Fruit fly (Drosophila melanogaster) whole organism, prepupa: ENCODE measurements around the gene CG42655.

Experiments
- CG10669 ChIP-seq: fragments of 200-800 bp; sonication (Bioruptor generic); optimal IDR thresholded peaks from 3 replicates; lab custom pipeline; 2018; ENCODE audit warnings: missing biosample characterization, mild to moderate bottlenecking, missing genetic modification characterization, moderate library complexity
- CG11294 ChIP-seq: fragments of 200-800 bp; sonication (Bioruptor generic); IDR thresholded peaks from 2 replicates; pipeline ENCODE4 v1.3.6; 2022; ENCODE audit warnings: missing biosample characterization, missing genetic modification characterization
- CG15336 ChIP-seq: fragments of 200-800 bp; sonication (Bioruptor generic); IDR thresholded peaks from 2 replicates; pipeline ENCODE4 v1.3.6; 2022; ENCODE audit warnings: missing biosample characterization, missing genetic modification characterization
- CG1621 ChIP-seq: fragments of 200-800 bp; sonication (Bioruptor generic); optimal IDR thresholded peaks from 3 replicates; lab custom pipeline; 2018; ENCODE audit warnings: missing biosample characterization, mild to moderate bottlenecking, missing genetic modification characterization
- CG3032 ChIP-seq: fragments of 200-800 bp; optimal IDR thresholded peaks from 2 replicates; lab custom pipeline; 2019; ENCODE audit warnings: missing biosample characterization, mild to moderate bottlenecking, missing genetic modification characterization, moderate library complexity
- CG34406 ChIP-seq: fragments of 200-800 bp; sonication (Bioruptor generic); optimal IDR thresholded peaks from 3 replicates; lab custom pipeline; 2016; ENCODE audit warnings: missing biosample characterization, missing genetic modification characterization
- CG6163 ChIP-seq: fragments of 200-800 bp; sonication (Bioruptor generic); IDR thresholded peaks from 3 replicates; pipeline ENCODE4 v1.3.6; 2022; ENCODE audit warnings: missing biosample characterization, missing genetic modification characterization
- CG6276 ChIP-seq: fragments of 200-800 bp; sonication (Bioruptor generic); optimal IDR thresholded peaks from 2 replicates; lab custom pipeline; 2017; ENCODE audit warnings: missing biosample characterization, mild to moderate bottlenecking, missing genetic modification characterization
- CG6808 ChIP-seq: fragments of 200-800 bp; sonication (Bioruptor generic); optimal IDR thresholded peaks from 3 replicates; lab custom pipeline; 2017; ENCODE audit warnings: missing biosample characterization, missing genetic modification characterization, mild to moderate bottlenecking, moderate library complexity, missing genetic modification reagents
- CG8119 ChIP-seq: fragments of 200-800 bp; sonication (Bioruptor generic); IDR thresholded peaks from 3 replicates; pipeline ENCODE4 v1.3.6; 2022; ENCODE audit warnings: missing biosample characterization, missing genetic modification characterization
- CG8319 ChIP-seq: fragments of 200-800 bp; sonication (Bioruptor generic); optimal IDR thresholded peaks from 3 replicates; lab custom pipeline; 2016; ENCODE audit warnings: missing biosample characterization, missing genetic modification characterization
- CG8632 ChIP-seq: fragments of 200-800 bp; sonication (Bioruptor generic); optimal IDR thresholded peaks from 3 replicates; lab custom pipeline; 2016; ENCODE audit warnings: missing biosample characterization, missing genetic modification characterization
- CG9139 ChIP-seq: fragments of 200-800 bp; sonication (Bioruptor generic); optimal IDR thresholded peaks from 3 replicates; lab custom pipeline; 2017; ENCODE audit warnings: missing biosample characterization, mild to moderate bottlenecking, missing genetic modification characterization
- Eip75B ChIP-seq: fragments of 200-800 bp; sonication (Bioruptor generic); optimal IDR thresholded peaks from 3 replicates; lab custom pipeline; 2016; ENCODE audit warnings: missing biosample characterization, missing genetic modification characterization
- Ets21C ChIP-seq: fragments of 200-800 bp; sonication (Bioruptor generic); optimal IDR thresholded peaks from 3 replicates; lab custom pipeline; 2016; ENCODE audit warnings: missing biosample characterization, missing genetic modification characterization
- Gug ChIP-seq: fragments of 200-800 bp; sonication (Bioruptor generic); IDR thresholded peaks from 2 replicates; pipeline ENCODE4 v1.3.6; 2022; ENCODE audit warnings: missing biosample characterization, missing genetic modification characterization
- Hr38 ChIP-seq: sonication (Bioruptor generic); optimal IDR thresholded peaks from 2 replicates; lab custom pipeline; 2016; ENCODE audit warnings: missing biosample characterization, missing genetic modification characterization
- Hr39 ChIP-seq: fragments of 200-800 bp; sonication (Bioruptor generic); optimal IDR thresholded peaks from 2 replicates; lab custom pipeline; 2016; ENCODE audit warnings: missing biosample characterization, missing genetic modification characterization
- Hr4 ChIP-seq: fragments of 200-800 bp; sonication (Bioruptor generic); optimal IDR thresholded peaks from 3 replicates; lab custom pipeline; 2016; ENCODE audit warnings: missing biosample characterization, missing genetic modification characterization
- OdsH ChIP-seq: fragments of 200-800 bp; sonication (Bioruptor generic); optimal IDR thresholded peaks from 3 replicates; lab custom pipeline; 2016; ENCODE audit warnings: missing biosample characterization, missing genetic modification characterization
- Sox15 ChIP-seq: fragments of 200-800 bp; sonication (Bioruptor generic); optimal IDR thresholded peaks from 3 replicates; lab custom pipeline; 2016; ENCODE audit warnings: missing biosample characterization, missing genetic modification characterization
- dac ChIP-seq: fragments of 200-800 bp; sonication (Bioruptor generic); optimal IDR thresholded peaks from 2 replicates; lab custom pipeline; 2017; ENCODE audit warnings: missing biosample characterization, mild to moderate bottlenecking, missing genetic modification characterization
- dsx ChIP-seq: fragments of 200-800 bp; optimal IDR thresholded peaks from 3 replicates; lab custom pipeline; 2019; ENCODE audit warnings: missing biosample characterization, mild to moderate bottlenecking, missing genetic modification characterization, moderate library complexity; ENCODE audit not compliant: poor library complexity, severe bottlenecking
- eg ChIP-seq: fragments of 200-800 bp; sonication (Bioruptor generic); IDR thresholded peaks from 3 replicates; pipeline ENCODE4 v1.3.6; 2022; ENCODE audit warnings: missing biosample characterization, missing genetic modification characterization
- fd59A ChIP-seq: fragments of 200-800 bp; sonication (Bioruptor generic); optimal IDR thresholded peaks from 2 replicates; lab custom pipeline; 2017; ENCODE audit warnings: missing biosample characterization, mild to moderate bottlenecking, missing genetic modification characterization, missing genetic modification reagents
- fd85E ChIP-seq: fragments of 200-800 bp; sonication (Bioruptor generic); optimal IDR thresholded peaks from 3 replicates; lab custom pipeline; 2016; ENCODE audit warnings: missing biosample characterization, missing genetic modification characterization
- lz ChIP-seq: fragments of 200-800 bp; sonication (Bioruptor generic); optimal IDR thresholded peaks from 3 replicates; lab custom pipeline; 2016; ENCODE audit warnings: missing biosample characterization, missing genetic modification characterization
- net ChIP-seq: fragments of 200-800 bp; sonication (Bioruptor generic); optimal IDR thresholded peaks from 3 replicates; lab custom pipeline; 2016; ENCODE audit warnings: missing biosample characterization, missing genetic modification characterization
- spab ChIP-seq: fragments of 200-800 bp; sonication (Bioruptor generic); optimal IDR thresholded peaks from 2 replicates; lab custom pipeline; 2017; ENCODE audit warnings: missing biosample characterization, mild to moderate bottlenecking, missing genetic modification characterization, missing genetic modification reagents
- ss ChIP-seq, 2 experiments: fragments of 200-800 bp; sonication (Bioruptor generic); optimal IDR thresholded peaks; 2 replicates in 1 of 2; 3 replicates in 1 of 2; lab custom pipeline; 2017 to 2018; ENCODE audit warnings: mild to moderate bottlenecking in 2 of 2, missing biosample characterization in 2 of 2, missing genetic modification characterization in 2 of 2, moderate library complexity in 1 of 2
- svp ChIP-seq: fragments of 200-800 bp; sonication (Bioruptor generic); peaks from one replicate; lab custom pipeline; 2016; ENCODE audit warnings: missing biosample characterization, missing genetic modification characterization
- topi ChIP-seq: fragments of 200-800 bp; sonication (Bioruptor generic); optimal IDR thresholded peaks from 3 replicates; lab custom pipeline; 2016; ENCODE audit warnings: missing biosample characterization, missing genetic modification characterization

The CG42655 gene

dm6 chr3L:19961805-19962204, 8.3 kb upstream of the CG42655 start (continued):
- TF ChIP-seq CG9139 (GFP tag; lab: Kevin White, UChicago): peak; percentile 6

dm6 chr3L:19955699-19956098, 2.2 kb upstream of the CG42655 start, which contains the start of gene CG42263:
Gene CG42263 (minus strand): TSS chr3L:19955799.
- no peak for TF ChIP-seq CG34406 (GFP tag; lab: Kevin White, UChicago)
- no peak for TF ChIP-seq fd85E
- no peak for TF ChIP-seq svp (GFP tag; lab: Kevin White, UChicago)
- TF ChIP-seq Hr4 (GFP tag; lab: Kevin White, UChicago): no peak
- no peak for TF ChIP-seq CG8632 (GFP tag; lab: Kevin White, UChicago)
- TF ChIP-seq OdsH (GFP tag; lab: Kevin White, UChicago): no peak
- TF ChIP-seq CG6163 (GFP tag; lab: Robert Waterston, UW): no peak
- TF ChIP-seq Eip75B (GFP tag; lab: Kevin White, UChicago): no peak
- TF ChIP-seq CG3032 (tag; lab: Kevin White, UChicago): no peak
- TF ChIP-seq CG8119 (GFP tag; lab: Robert Waterston, UW): no peak
- no peak for TF ChIP-seq spab (GFP tag; lab: Kevin White, UChicago)
- no peak for TF ChIP-seq CG6276 (GFP tag; lab: Kevin White, UChicago)
- no peak for TF ChIP-seq CG9139 (GFP tag; lab: Kevin White, UChicago)
- TF ChIP-seq Hr38: no peak
- TF ChIP-seq CG11294: no peak
- TF ChIP-seq dac (GFP tag; lab: Kevin White, UChicago): no peak

DNA sequence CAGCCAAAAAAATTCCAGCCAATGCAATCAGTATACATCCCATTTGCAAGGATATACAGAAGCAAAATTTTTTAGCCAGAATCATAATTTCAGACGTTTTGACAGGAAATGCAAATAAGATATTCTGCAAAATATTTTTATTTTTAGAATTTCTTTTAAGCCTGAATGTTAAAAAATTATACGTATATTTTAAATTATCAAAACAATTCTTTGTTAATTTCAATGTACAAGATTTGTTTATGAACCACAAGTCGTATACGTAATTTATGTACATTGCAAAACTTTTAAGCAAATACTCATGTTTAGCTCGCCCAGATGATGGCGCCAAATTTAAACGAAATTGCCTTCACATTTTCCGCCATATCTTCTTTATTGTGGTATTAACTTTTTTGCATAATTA, 914 bp upstream of the CG42655 start, which contains the start of gene CG42654:
Gene CG42654 (minus strand): TSS at position 101 of the 400 bp plus-strand sequence.
- no peak for TF ChIP-seq dsx

DNA sequence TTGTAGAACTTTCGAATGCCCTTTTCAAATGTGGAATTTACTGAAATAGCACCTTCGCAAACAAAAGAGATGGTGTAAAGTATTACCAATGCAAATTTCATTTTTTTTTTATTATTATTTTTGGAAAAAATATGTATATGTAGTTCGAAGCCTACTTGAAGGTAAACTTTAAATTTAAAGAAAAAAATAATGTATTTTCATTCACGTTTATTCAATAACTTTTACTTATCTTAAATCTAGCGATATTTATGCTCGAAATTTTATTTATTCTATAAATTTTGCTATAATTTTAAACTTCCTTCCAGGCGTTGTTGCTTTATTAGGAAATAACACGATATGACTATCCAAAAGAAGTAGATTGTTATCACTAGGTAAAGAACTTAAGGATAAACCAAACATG, 822 bp downstream of the CG42655 start, which contains the start of gene CG33710:
Gene CG33710 (minus strand): TSS at position 101 of the 400 bp plus-strand sequence.
- TF ChIP-seq net (GFP tag; lab: Kevin White, UChicago): no peak
- TF ChIP-seq Sox15 (GFP tag; lab: Kevin White, UChicago): no peak
- TF ChIP-seq CG8319: no peak
- no peak for TF ChIP-seq topi (GFP tag; lab: Kevin White, UChicago)
- TF ChIP-seq CG10669 (GFP tag; lab: Kevin White, UChicago): no peak
- no peak for TF ChIP-seq dsx
- no peak for TF ChIP-seq CG15336 (GFP tag; lab: Robert Waterston, UW)
- TF ChIP-seq eg (GFP tag; lab: Robert Waterston, UW): no peak
- no peak for TF ChIP-seq CG11294
- TF ChIP-seq CG6163 (GFP tag; lab: Robert Waterston, UW): no peak
- no peak for TF ChIP-seq lz
- no peak for TF ChIP-seq fd85E

- no peak for TF ChIP-seq CG8632 (GFP tag; lab: Kevin White, UChicago)
- no peak for TF ChIP-seq ss (GFP tag; optimal IDR thresholded peaks at IDR 0.05; lab: Kevin White, UChicago)
- no peak for TF ChIP-seq Gug
- no peak for TF ChIP-seq CG6808 (GFP tag; lab: Kevin White, UChicago)
- no peak for TF ChIP-seq Ets21C (GFP tag; lab: Kevin White, UChicago)
- TF ChIP-seq Hr39 (GFP tag; lab: Kevin White, UChicago): no peak
- TF ChIP-seq dac (GFP tag; lab: Kevin White, UChicago): no peak
- TF ChIP-seq eg (GFP tag; lab: Robert Waterston, UW): no peak
- no peak for TF ChIP-seq CG6163 (GFP tag; lab: Robert Waterston, UW)
- no peak for TF ChIP-seq CG8319
- TF ChIP-seq svp (GFP tag; lab: Kevin White, UChicago): no peak
- no peak for TF ChIP-seq CG1621 (tag; lab: Kevin White, UChicago)
- TF ChIP-seq fd59A (GFP tag; lab: Kevin White, UChicago): no peak
Observed at dm6 chr3L:19951868-19952267, 1.6 kb downstream of the CG42655 start, which contains the start of gene CG34258. Gene CG34258 (minus strand): TSS chr3L:19951968.
